Worm (Caenorhabditis elegans) whole organism, early embryonic: ENCODE measurements around the gene F09E10.5.

Source experiments
- B0310.2 ChIP-seq: sonication (generic microtip); optimal IDR thresholded peaks from 2 replicates; lab custom pipeline; 2016; ENCODE audit warnings: mild to moderate bottlenecking, missing genetic modification characterization, missing compliant biosample characterization
- F13C5.2 ChIP-seq: sonication (generic microtip); optimal IDR thresholded peaks from 2 replicates; lab custom pipeline; 2017; ENCODE audit warnings: mild to moderate bottlenecking, missing genetic modification characterization, inconsistent platforms, missing compliant biosample characterization
- aly-1 ChIP-seq: sonication (generic microtip); optimal IDR thresholded peaks from 2 replicates; lab custom pipeline; 2016; ENCODE audit warnings: missing genetic modification characterization, missing compliant biosample characterization
- ama-1 ChIP-seq: fragments of 150-350 bp; optimal IDR thresholded peaks from 2 replicates; lab custom pipeline; 2014
- ceh-13 ChIP-seq: fragments of 200-800 bp; sonication (Bioruptor generic); optimal IDR thresholded peaks from 2 replicates; lab custom pipeline; 2018; ENCODE audit warnings: mild to moderate bottlenecking, missing genetic modification characterization, missing compliant biosample characterization
- ceh-36 ChIP-seq: sonication (generic microtip); optimal IDR thresholded peaks from 2 replicates; lab custom pipeline; 2016; ENCODE audit warnings: missing genetic modification characterization, inconsistent platforms, missing compliant biosample characterization
- ets-7 ChIP-seq: sonication (generic microtip); optimal IDR thresholded peaks from 2 replicates; lab custom pipeline; 2016; ENCODE audit warnings: missing genotype, missing genetic modification characterization, missing compliant biosample characterization
- flt-1 ChIP-seq: fragments of 200-800 bp; sonication (Bioruptor generic); IDR thresholded peaks from 2 replicates; pipeline ENCODE4 v1.3.6; 2022; ENCODE audit warnings: missing genetic modification characterization, missing compliant biosample characterization
- hmbx-1 ChIP-seq: sonication (generic microtip); optimal IDR thresholded peaks from 2 replicates; lab custom pipeline; 2016; ENCODE audit warnings: mild to moderate bottlenecking, missing genetic modification characterization, missing compliant biosample characterization
- hmg-4 ChIP-seq: fragments of 200-800 bp; sonication (Bioruptor generic); optimal IDR thresholded peaks from 2 replicates; lab custom pipeline; 2018; ENCODE audit warnings: mild to moderate bottlenecking, missing genetic modification characterization, missing compliant biosample characterization
- hnd-1 ChIP-seq: sonication (generic microtip); optimal IDR thresholded peaks from 2 replicates; lab custom pipeline; 2016; ENCODE audit warnings: missing genetic modification characterization, missing compliant biosample characterization
- pes-1 ChIP-seq: fragments of 200-800 bp; sonication (Bioruptor generic); IDR thresholded peaks from 2 replicates; pipeline ENCODE4 v1.3.6; 2022; ENCODE audit warnings: missing genetic modification reagents, missing genetic modification characterization, missing compliant biosample characterization
- scrt-1 ChIP-seq: fragments of 200-800 bp; sonication (Bioruptor generic); IDR thresholded peaks from 2 replicates; pipeline ENCODE4 v1.3.6; 2022; ENCODE audit warnings: missing genetic modification characterization, missing compliant biosample characterization
- sea-1 ChIP-seq: fragments of 200-800 bp; sonication (Bioruptor generic); conservative IDR thresholded peaks from 2 replicates; pipeline ENCODE4 v1.3.6; 2022; ENCODE audit warnings: missing genetic modification characterization, missing compliant biosample characterization
- tbx-11 ChIP-seq: fragments of 200-800 bp; sonication (Bioruptor generic); IDR thresholded peaks from 2 replicates; pipeline ENCODE4 v1.3.6; 2022; ENCODE audit warnings: missing genetic modification characterization, missing compliant biosample characterization
- tbx-37 ChIP-seq: fragments of 200-800 bp; sonication (Bioruptor generic); conservative IDR thresholded peaks from 2 replicates; pipeline ENCODE4 v1.3.6; 2022; ENCODE audit warnings: missing genetic modification reagents, missing genetic modification characterization, missing compliant biosample characterization
- tra-4 ChIP-seq: sonication (generic microtip); optimal IDR thresholded peaks from 2 replicates; lab custom pipeline; 2017; ENCODE audit warnings: missing genetic modification characterization, missing compliant biosample characterization

The F09E10.5 gene

ce11 chrX:1441602-1442183 is 52.5 kb downstream of the F09E10.5 start:
- TF ChIP-seq ceh-13 (GFP tag; lab: Kevin White, UChicago) = no peak
- TF ChIP-seq sea-1 = no peak
- TF ChIP-seq hmbx-1 (tag; lab: Kevin White, UChicago) = no peak
- TF ChIP-seq B0310.2 = no peak
- TF ChIP-seq tbx-11 (GFP tag; lab: Robert Waterston, UW) = no peak
- TF ChIP-seq flt-1 = no peak
- no peak for TF ChIP-seq ama-1 (lab: Kevin White, UChicago)
- TF ChIP-seq scrt-1 (GFP tag; lab: Robert Waterston, UW) = no peak
- TF ChIP-seq aly-1 (tag; lab: Kevin White, UChicago) = no peak

DNA sequence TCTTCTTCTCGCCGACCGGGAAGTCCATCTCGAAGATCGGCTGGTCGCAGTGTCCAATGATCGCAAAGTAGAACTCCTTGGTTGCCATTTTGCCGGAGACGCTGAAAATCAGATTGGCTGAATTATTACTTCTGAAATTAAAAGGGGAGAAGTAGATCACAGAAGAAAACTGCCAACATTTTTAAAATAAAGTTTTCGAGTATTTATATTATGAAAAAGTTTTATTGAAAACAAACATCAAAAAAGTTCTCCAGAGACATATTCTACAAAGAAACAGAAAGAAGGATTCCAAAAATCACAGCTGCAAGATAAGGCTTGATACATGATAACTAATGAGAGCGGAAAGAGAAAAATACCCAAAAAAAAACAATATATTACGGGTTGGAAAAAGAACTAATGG is 54.0 kb downstream of the F09E10.5 start, which contains the start of gene sedl-1:
Gene sedl-1, minus strand, starts transcription at position 101 of the 400 bp plus-strand sequence.
- TF ChIP-seq ama-1 (lab: Kevin White, UChicago) (no peak), sea-1 (no peak), hnd-1 (tag; lab: Kevin White, UChicago) (no peak), tbx-11 (GFP tag; lab: Robert Waterston, UW) (no peak), ceh-13 (GFP tag; lab: Kevin White, UChicago) (no peak), B0310.2 (no peak), ceh-36 (tag; lab: Kevin White, UChicago) (no peak), F13C5.2 (tag; lab: Kevin White, UChicago) (no peak), aly-1 (tag; lab: Kevin White, UChicago) (no peak), tra-4 (no peak), ets-7 (tag; lab: Kevin White, UChicago) (no peak), flt-1 (no peak), hmg-4 (GFP tag; lab: Kevin White, UChicago) (no peak), tbx-37 (GFP tag; lab: Robert Waterston, UW) (no peak), hmbx-1 (tag; lab: Kevin White, UChicago) (no peak), scrt-1 (GFP tag; lab: Robert Waterston, UW) (no peak), pes-1 (GFP tag; lab: Robert Waterston, UW) (no peak)
